Worm (Caenorhabditis elegans) whole organism, L1 larva: ENCODE data around the gene Y113G7A.13.

Experiments
- F16B12.6 ChIP-seq: fragments of 150-350 bp; optimal IDR thresholded peaks from 2 replicates; lab custom pipeline; 2014; ENCODE audit warnings: missing biosample characterization, missing genetic modification characterization
- aha-1 ChIP-seq: fragments of 150-350 bp; optimal IDR thresholded peaks from 2 replicates; lab custom pipeline; 2014; ENCODE audit warnings: missing biosample characterization, missing genetic modification characterization
- alr-1 ChIP-seq: fragments of 200-800 bp; sonication (Bioruptor generic); optimal IDR thresholded peaks from 2 replicates; lab custom pipeline; 2018; ENCODE audit warnings: borderline replicate concordance, mild to moderate bottlenecking, missing genetic modification characterization, missing compliant biosample characterization
- ama-1 ChIP-seq: fragments of 150-350 bp; optimal IDR thresholded peaks from 2 replicates; lab custom pipeline; 2014
- ceh-63 ChIP-seq: fragments of 200-800 bp; sonication (Bioruptor generic); optimal IDR thresholded peaks from 2 replicates; lab custom pipeline; 2018; ENCODE audit warnings: mild to moderate bottlenecking, missing genetic modification characterization, missing compliant biosample characterization
- ceh-8 ChIP-seq: fragments of 200-800 bp; sonication (Bioruptor generic); optimal IDR thresholded peaks from 2 replicates; lab custom pipeline; 2018; ENCODE audit warnings: mild to moderate bottlenecking, missing genetic modification characterization, moderate library complexity, missing compliant biosample characterization
- ceh-88 ChIP-seq: fragments of 200-800 bp; sonication (Bioruptor generic); IDR thresholded peaks from 2 replicates; pipeline ENCODE4 v1.3.6; 2022; ENCODE audit warnings: missing genetic modification characterization, missing compliant biosample characterization
- dsc-1 ChIP-seq: sonication (generic microtip); optimal IDR thresholded peaks from 2 replicates; lab custom pipeline; 2016; ENCODE audit warnings: mild to moderate bottlenecking, missing genetic modification characterization, missing compliant biosample characterization
- efl-1 ChIP-seq, 4 experiments: fragments of 150-350 bp; optimal IDR thresholded peaks in 3 of 4; peaks in 1 of 4; 1 replicate in 1 of 4; 2 replicates in 3 of 4; lab custom pipeline; 2014; ENCODE audit warnings: missing biosample characterization in 2 of 4, missing genetic modification characterization in 2 of 4, missing genetic modification reagents in 2 of 4
- egl-13 ChIP-seq: sonication (generic microtip); optimal IDR thresholded peaks from 2 replicates; lab custom pipeline; 2016; ENCODE audit warnings: missing genotype, missing genetic modification reagents, missing genetic modification characterization, missing compliant biosample characterization
- egl-27 ChIP-seq, 2 experiments: fragments of 150-350 bp in 1 of 2; sonication (generic microtip); optimal IDR thresholded peaks; 3 replicates each; lab custom pipeline; 2017 to 2018; ENCODE audit warnings: missing biosample characterization in 2 of 2, missing genetic modification characterization in 2 of 2, missing genetic modification reagents in 2 of 2
- elt-3 ChIP-seq, 6 experiments: fragments of 150-350 bp in 1 of 6; sonication (generic microtip); optimal IDR thresholded peaks; 2 replicates each; lab custom pipeline; 2017 to 2018; ENCODE audit warnings: missing biosample characterization in 6 of 6, missing genetic modification characterization in 6 of 6, inconsistent platforms in 1 of 6
- ets-5 ChIP-seq: fragments of 200-800 bp; sonication (Bioruptor generic); IDR thresholded peaks from 2 replicates; pipeline ENCODE4 v1.3.6; 2022; ENCODE audit warnings: missing genetic modification characterization, missing compliant biosample characterization
- fkh-4 ChIP-seq: sonication (generic microtip); optimal IDR thresholded peaks from 2 replicates; lab custom pipeline; 2016; ENCODE audit warnings: missing compliant biosample characterization, missing genetic modification characterization, borderline replicate concordance
- fos-1 ChIP-seq: fragments of 150-350 bp; optimal IDR thresholded peaks from 2 replicates; lab custom pipeline; 2014; ENCODE audit warnings: missing biosample characterization, missing genetic modification characterization
- grh-1 ChIP-seq: fragments of 200-800 bp; sonication (Bioruptor generic); IDR thresholded peaks from 2 replicates; pipeline ENCODE4 v1.3.6; 2022; ENCODE audit warnings: missing genetic modification reagents, missing genetic modification characterization, missing compliant biosample characterization
- hlh-17 ChIP-seq: fragments of 200-800 bp; sonication (Bioruptor generic); optimal IDR thresholded peaks from 2 replicates; lab custom pipeline; 2018; ENCODE audit warnings: missing genetic modification characterization, mild to moderate bottlenecking, missing compliant biosample characterization, moderate library complexity, borderline replicate concordance
- hlh-4 ChIP-seq: sonication (generic microtip); optimal IDR thresholded peaks from 2 replicates; lab custom pipeline; 2016; ENCODE audit warnings: mild to moderate bottlenecking, missing genetic modification characterization, missing compliant biosample characterization
- hpl-2 ChIP-seq: fragments of 150-350 bp; optimal IDR thresholded peaks from 2 replicates; lab custom pipeline; 2014; ENCODE audit warnings: missing biosample characterization, missing genetic modification reagents, missing genetic modification characterization
- isw-1 ChIP-seq: fragments of 200-800 bp; sonication (Bioruptor generic); IDR thresholded peaks from 2 replicates; pipeline ENCODE4 v1.3.6; 2022; ENCODE audit warnings: missing genetic modification characterization, missing compliant biosample characterization
- lin-39 ChIP-seq: fragments of 150-350 bp; optimal IDR thresholded peaks from 2 replicates; lab custom pipeline; 2014; ENCODE audit warnings: missing biosample characterization, missing genetic modification reagents, missing genetic modification characterization
- lir-3 ChIP-seq: sonication (generic microtip); optimal IDR thresholded peaks from 2 replicates; lab custom pipeline; 2016; ENCODE audit warnings: mild to moderate bottlenecking, missing genetic modification characterization, moderate library complexity, missing compliant biosample characterization; ENCODE audit not compliant: poor library complexity
- mab-9 ChIP-seq: fragments of 200-800 bp; sonication (Bioruptor generic); IDR thresholded peaks from 2 replicates; pipeline ENCODE4 v1.3.6; 2022; ENCODE audit warnings: missing genetic modification reagents, missing genetic modification characterization, missing compliant biosample characterization
- mef-2 ChIP-seq: fragments of 150-350 bp; optimal IDR thresholded peaks from 2 replicates; lab custom pipeline; 2014; ENCODE audit warnings: missing biosample characterization, missing genetic modification characterization
- nhr-11 ChIP-seq: fragments of 150-350 bp; optimal IDR thresholded peaks from 2 replicates; lab custom pipeline; 2014; ENCODE audit warnings: missing biosample characterization, missing genetic modification characterization
- nhr-28 ChIP-seq: fragments of 150-350 bp; optimal IDR thresholded peaks from 2 replicates; lab custom pipeline; 2014; ENCODE audit warnings: missing biosample characterization, missing genetic modification characterization
- nhr-47 ChIP-seq: sonication (generic microtip); optimal IDR thresholded peaks from 2 replicates; lab custom pipeline; 2016; ENCODE audit warnings: mild to moderate bottlenecking, missing genetic modification characterization, moderate library complexity, missing compliant biosample characterization
- nhr-71 ChIP-seq: sonication (generic microtip); optimal IDR thresholded peaks from 2 replicates; lab custom pipeline; 2016; ENCODE audit warnings: mild to moderate bottlenecking, missing genetic modification characterization, moderate library complexity, missing compliant biosample characterization
- nhr-76 ChIP-seq: sonication (generic microtip); optimal IDR thresholded peaks from 2 replicates; lab custom pipeline; 2017; ENCODE audit warnings: missing biosample characterization, missing genetic modification characterization
- nhr-84 ChIP-seq: sonication (generic microtip); optimal IDR thresholded peaks from 2 replicates; lab custom pipeline; 2017; ENCODE audit warnings: missing biosample characterization, missing genetic modification characterization
- pax-3 ChIP-seq: fragments of 200-800 bp; sonication (Bioruptor generic); optimal IDR thresholded peaks from 2 replicates; lab custom pipeline; 2018; ENCODE audit warnings: mild to moderate bottlenecking, missing genetic modification characterization, moderate library complexity, missing compliant biosample characterization
- rnt-1 ChIP-seq: sonication (generic microtip); optimal IDR thresholded peaks from 2 replicates; lab custom pipeline; 2016; ENCODE audit warnings: mild to moderate bottlenecking, missing genetic modification characterization, moderate library complexity, missing compliant biosample characterization
- snpc-4 ChIP-seq: fragments of 150-350 bp; optimal IDR thresholded peaks from 2 replicates; lab custom pipeline; 2014; ENCODE audit warnings: missing biosample characterization, missing genetic modification characterization
- snu-23 ChIP-seq: sonication (generic microtip); optimal IDR thresholded peaks from 2 replicates; lab custom pipeline; 2016; ENCODE audit warnings: missing genetic modification characterization, missing compliant biosample characterization
- sptf-1 ChIP-seq: fragments of 150-350 bp; optimal IDR thresholded peaks from 2 replicates; lab custom pipeline; 2014; ENCODE audit warnings: missing biosample characterization, missing genetic modification characterization
- swsn-7 ChIP-seq: sonication (generic microtip); optimal IDR thresholded peaks from 2 replicates; lab custom pipeline; 2016; ENCODE audit warnings: missing genetic modification characterization, missing compliant biosample characterization
- unc-30 ChIP-seq: sonication (generic microtip); optimal IDR thresholded peaks from 2 replicates; lab custom pipeline; 2017; ENCODE audit warnings: missing biosample characterization, missing genetic modification characterization

The Y113G7A.13 gene

DNA sequence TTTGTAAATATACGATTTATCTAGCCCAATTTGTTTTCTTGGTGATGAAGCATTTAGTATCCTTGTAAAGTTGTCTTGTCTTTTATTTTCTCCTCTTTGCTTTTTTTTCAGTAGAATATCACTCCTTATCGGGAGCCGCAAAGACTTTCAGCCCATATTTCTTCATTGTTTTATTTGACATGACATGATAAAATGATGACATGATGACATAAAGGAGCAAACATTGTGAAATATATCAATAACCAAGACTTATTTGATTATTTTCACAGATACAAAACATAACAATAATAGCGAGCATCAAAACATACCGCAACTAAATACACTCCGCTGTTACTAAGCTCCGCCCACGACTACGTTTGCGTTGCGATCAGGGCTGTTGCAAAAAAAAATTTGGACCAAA is 17.8 kb downstream of the Y113G7A.13 start:
- no peak for TF ChIP-seq snpc-4 (tag; lab: Kevin White, UChicago)
- TF ChIP-seq ceh-63, result no peak
- no peak for TF ChIP-seq nhr-28 (tag; lab: Kevin White, UChicago)
- no peak for TF ChIP-seq fos-1 (tag; lab: Kevin White, UChicago)
- no peak for TF ChIP-seq hlh-17 (GFP tag; lab: Kevin White, UChicago)
- no peak for TF ChIP-seq grh-1
- TF ChIP-seq pax-3 (tag; lab: Kevin White, UChicago), result no peak
- no peak for TF ChIP-seq nhr-11 (tag; lab: Kevin White, UChicago)
- TF ChIP-seq fkh-4 (tag; lab: Kevin White, UChicago), result no peak
- TF ChIP-seq lin-39, result no peak
- TF ChIP-seq nhr-47 (tag; lab: Kevin White, UChicago), result no peak
- TF ChIP-seq F16B12.6 (tag; lab: Kevin White, UChicago), result no peak

DNA sequence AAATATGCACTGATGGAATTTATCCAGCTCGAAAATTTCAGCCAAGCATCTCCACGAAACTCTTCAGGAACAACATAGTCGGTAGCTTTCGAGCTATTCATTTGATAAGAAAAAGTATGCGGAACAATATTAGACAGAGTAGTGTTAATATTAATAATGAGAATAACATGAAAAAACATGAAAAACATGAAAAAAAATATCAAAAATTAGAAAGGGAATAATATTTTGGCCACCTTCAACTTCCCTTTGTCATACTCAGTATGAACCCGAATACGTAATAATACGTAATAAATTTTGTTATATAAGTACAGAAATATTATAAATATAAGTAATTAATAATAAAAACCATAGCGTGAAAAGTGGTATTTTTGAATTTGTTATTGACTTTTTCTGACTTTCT is 23.9 kb downstream of the Y113G7A.13 start, which contains the start of gene srw-39:
Gene srw-39 (minus strand): TSS at position 101 of the 400 bp plus-strand sequence.
- no peak for TF ChIP-seq dsc-1 (tag; lab: Kevin White, UChicago)
- TF ChIP-seq hpl-2 (GFP tag; lab: Kevin White, UChicago), result no peak
- no peak for TF ChIP-seq fos-1 (tag; lab: Kevin White, UChicago)
- no peak for TF ChIP-seq isw-1 (GFP tag; lab: Robert Waterston, UW)
- TF ChIP-seq nhr-84 (tag; lab: Kevin White, UChicago), result no peak
- TF ChIP-seq nhr-76 (tag; lab: Kevin White, UChicago), result no peak
- TF ChIP-seq mef-2 (tag; lab: Kevin White, UChicago), result no peak
- no peak for TF ChIP-seq hlh-4 (tag; lab: Kevin White, UChicago)
- no peak for TF ChIP-seq ceh-88
- TF ChIP-seq sptf-1 (tag; lab: Kevin White, UChicago), result no peak

DNA sequence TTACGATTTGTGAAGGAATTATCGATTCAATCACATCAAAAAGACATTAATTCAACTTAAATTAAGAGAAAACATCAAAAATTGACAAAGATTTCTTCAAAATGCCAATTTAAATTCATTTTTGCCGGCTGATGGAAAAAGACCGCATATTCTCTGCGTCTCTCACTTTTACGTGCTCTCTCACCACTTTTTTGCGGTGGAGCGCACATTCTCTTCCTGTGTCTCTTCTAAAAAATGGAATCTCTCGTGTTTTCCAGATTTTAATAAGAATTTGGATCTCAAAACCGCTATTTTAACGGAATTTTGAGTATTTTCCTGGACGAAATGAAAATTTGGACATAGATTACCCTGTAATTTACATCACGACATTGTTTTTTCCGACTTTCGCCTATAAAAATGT is 32.8 kb downstream of the Y113G7A.13 start:
- TF ChIP-seq efl-1 (optimal IDR thresholded peaks at IDR 0.05; lab: Kevin White, UChicago), result peak in 1 of 2 experiments; percentile 57
- TF ChIP-seq efl-1 (GFP tag; optimal IDR thresholded peaks at IDR 0.05 in 1 of 2; lab: Kevin White, UChicago), result peak in 1 of 2 experiments; percentile 74

DNA sequence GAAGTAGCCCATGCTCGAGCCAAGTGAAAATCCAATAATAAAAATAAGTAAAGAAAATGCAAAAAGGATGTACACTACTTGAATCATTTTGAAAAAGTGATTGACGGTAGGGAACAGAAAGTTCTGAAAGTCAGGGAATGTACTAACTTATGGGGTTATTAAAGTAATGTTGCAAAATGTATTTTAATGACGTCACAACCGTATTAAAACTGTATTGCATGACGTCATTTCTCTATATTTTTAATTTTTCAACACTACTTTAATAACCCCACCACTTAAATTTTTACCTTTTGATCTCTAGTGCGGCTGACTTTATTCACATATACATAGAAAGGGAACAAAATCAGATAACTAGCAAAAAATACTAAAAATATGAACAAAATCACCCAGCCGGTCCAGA is 34.3 kb downstream of the Y113G7A.13 start:
- TF ChIP-seq lir-3 (tag; lab: Kevin White, UChicago), result no peak
- TF ChIP-seq rnt-1 (tag; lab: Kevin White, UChicago), result no peak
- TF ChIP-seq swsn-7, result no peak
- no peak for TF ChIP-seq alr-1 (tag; lab: Kevin White, UChicago)
- TF ChIP-seq unc-30 (tag; lab: Kevin White, UChicago), result no peak
- TF ChIP-seq dsc-1 (tag; lab: Kevin White, UChicago), result no peak
- TF ChIP-seq snu-23, result no peak
- no peak for TF ChIP-seq egl-13 (tag; lab: Kevin White, UChicago)
- no peak for TF ChIP-seq egl-27 (tag; optimal IDR thresholded peaks at IDR 0.05; lab: Kevin White, UChicago)
- no peak for TF ChIP-seq ets-5
- no peak for TF ChIP-seq ceh-8 (GFP tag; lab: Kevin White, UChicago)
- TF ChIP-seq fos-1 (tag; lab: Kevin White, UChicago), result no peak
- no peak for TF ChIP-seq mab-9 (GFP tag; lab: Robert Waterston, UW)
- no peak for TF ChIP-seq ceh-88
- no peak for TF ChIP-seq nhr-71 (tag; lab: Kevin White, UChicago)
- no peak for TF ChIP-seq ama-1 (lab: Kevin White, UChicago)
- no peak for TF ChIP-seq elt-3 (tag; optimal IDR thresholded peaks at IDR 0.05; lab: Kevin White, UChicago)
- TF ChIP-seq isw-1 (GFP tag; lab: Robert Waterston, UW), result no peak
- TF ChIP-seq aha-1 (tag; lab: Kevin White, UChicago), result no peak
- TF ChIP-seq, all 84 proteins: peak for 0
